Fruit fly (Drosophila melanogaster) whole organism, adult: ENCODE measurements around the gene CG12320.

Experiments
- CG7101 ChIP-seq: fragments of 200-800 bp; sonication (Bioruptor generic); optimal IDR thresholded peaks from 2 replicates; lab custom pipeline; 2018; ENCODE audit warnings: missing biosample characterization, mild to moderate bottlenecking, missing genetic modification characterization, moderate library complexity
- Clk ChIP-seq: fragments of 200-800 bp; sonication (Bioruptor generic); optimal IDR thresholded peaks from 2 replicates; lab custom pipeline; 2017; ENCODE audit warnings: missing biosample characterization, missing genetic modification characterization
- Hr96 ChIP-seq: fragments of 200-800 bp; sonication (Bioruptor generic); optimal IDR thresholded peaks from 2 replicates; lab custom pipeline; 2016; ENCODE audit warnings: missing biosample characterization, missing genetic modification characterization
- cic ChIP-seq: fragments of 200-800 bp; sonication (Bioruptor generic); optimal IDR thresholded peaks from 2 replicates; lab custom pipeline; 2017; ENCODE audit warnings: missing biosample characterization, mild to moderate bottlenecking, missing genetic modification characterization, moderate library complexity
- cnc ChIP-seq, 2 experiments: fragments of >200 bp; optimal IDR thresholded peaks; 2 replicates each; lab custom pipeline; 2017

DNA sequence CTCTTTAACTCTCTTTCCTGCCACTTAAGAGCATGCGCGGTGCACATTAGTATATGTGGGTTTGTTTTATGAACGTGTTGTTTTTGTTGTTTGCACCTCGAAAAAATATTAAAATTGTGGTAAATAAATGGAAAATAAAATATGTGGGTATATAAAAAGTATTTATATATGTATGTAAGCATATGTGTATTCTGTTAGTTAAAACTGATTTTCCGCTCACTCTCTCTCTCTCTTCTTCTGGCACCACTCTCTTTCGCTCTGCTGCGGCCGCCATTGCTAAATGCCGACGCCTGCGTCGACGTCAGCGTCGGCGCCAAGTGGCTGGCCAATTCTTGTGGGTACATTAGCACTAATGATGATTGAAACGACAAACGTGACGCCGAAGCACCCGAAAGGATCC is 12.7 kb upstream of the CG12320 start:
- no peak for TF ChIP-seq CG7101 (tag; lab: Kevin White, UChicago)
- TF ChIP-seq Hr96 (GFP tag; lab: Kevin White, UChicago), result no peak
- TF ChIP-seq cic (GFP tag; lab: Kevin White, UChicago), result no peak
- TF ChIP-seq Clk (GFP tag; lab: Kevin White, UChicago), result no peak
- TF ChIP-seq cnc (optimal IDR thresholded peaks at IDR 0.05; lab: Kevin White, UChicago), result no peak
